Worm (Caenorhabditis elegans): Measurements from ENCODE around the gene srg-23.

DNA sequence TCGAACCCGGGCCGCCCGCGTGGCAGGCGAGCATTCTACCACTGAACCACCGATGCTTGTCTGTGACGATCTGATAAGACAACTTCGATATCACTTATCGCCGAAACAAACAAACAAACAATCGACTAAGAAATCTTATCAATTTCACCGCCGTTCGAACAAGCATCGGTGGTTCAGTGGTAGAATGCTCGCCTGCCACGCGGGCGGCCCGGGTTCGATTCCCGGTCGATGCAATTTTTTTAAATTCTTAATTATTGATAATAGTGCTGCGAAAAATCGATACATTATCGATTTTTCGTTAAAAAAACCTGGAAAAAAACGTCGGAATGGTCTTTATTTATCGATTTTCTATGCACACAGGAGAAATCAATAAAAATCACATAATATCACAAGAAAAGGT lies 33.7 kb downstream of the srg-23 start:
- TF ChIP-seq R02D3.7 (tag; optimal IDR thresholded peaks at IDR 0.05) (no peak), tbx-2 (tag; optimal IDR thresholded peaks at IDR 0.05) (no peak), egl-5 (tag; optimal IDR thresholded peaks at IDR 0.05) (no peak), lin-39 (tag; optimal IDR thresholded peaks at IDR 0.05) (no peak), unc-39 (tag; optimal IDR thresholded peaks at IDR 0.05) (no peak)

Measured in whole organism, L3 larva.